Fruit fly (Drosophila melanogaster): Measurements from ENCODE around the gene obst-E.

obst-E gene

DNA sequence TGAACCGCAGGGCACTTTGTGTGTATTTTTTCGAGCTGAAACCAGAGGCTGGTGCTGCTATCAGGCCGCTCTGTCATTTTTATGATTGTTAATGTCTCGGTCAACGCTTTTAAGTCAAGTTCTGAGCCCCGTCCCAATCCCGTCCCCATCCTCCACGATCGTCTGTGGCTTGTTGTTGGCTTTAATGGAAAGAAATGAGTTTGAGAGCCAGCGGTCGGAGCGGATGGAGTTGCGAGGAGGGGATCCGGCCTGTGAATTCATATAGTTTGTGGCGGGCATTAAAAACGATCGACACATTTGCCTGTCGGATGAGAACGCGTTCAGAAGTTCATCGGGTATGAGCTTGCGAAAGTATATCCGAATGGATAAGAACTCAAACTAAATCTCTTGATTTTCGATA, 20.1 kb downstream of the obst-E start, which contains the start of gene CG11029:
Gene CG11029 (plus strand): TSS at position 301 of the 400 bp plus-strand sequence.
- TF ChIP-seq CG17806 (tag; optimal IDR thresholded peaks at IDR 0.05) (no peak), EcR (GFP tag; optimal IDR thresholded peaks at IDR 0.05) (peak; percentile 84), CG8301 (tag; optimal IDR thresholded peaks at IDR 0.05) (no peak), CG13204 (GFP tag; optimal IDR thresholded peaks at IDR 0.05) (peak; percentile 43), gl (tag; optimal IDR thresholded peaks at IDR 0.05) (no peak), CG14655 (GFP tag; optimal IDR thresholded peaks at IDR 0.05) (no peak), CG10348 (GFP tag; IDR thresholded peaks at IDR 0.05) (no peak), CG9948 (tag; optimal IDR thresholded peaks at IDR 0.05) (no peak), Pif1A (GFP tag; optimal IDR thresholded peaks at IDR 0.05) (no peak), Snoo (tag; optimal IDR thresholded peaks at IDR 0.05) (no peak), CG12605 (GFP tag; IDR thresholded peaks at IDR 0.05) (no peak), CG8159 (tag; optimal IDR thresholded peaks at IDR 0.05) (no peak), fd96Ca (GFP tag; IDR thresholded peaks at IDR 0.05) (no peak), D1 (tag; optimal IDR thresholded peaks at IDR 0.05) (no peak), Pif1B (GFP tag; optimal IDR thresholded peaks at IDR 0.05) (no peak)

DNA sequence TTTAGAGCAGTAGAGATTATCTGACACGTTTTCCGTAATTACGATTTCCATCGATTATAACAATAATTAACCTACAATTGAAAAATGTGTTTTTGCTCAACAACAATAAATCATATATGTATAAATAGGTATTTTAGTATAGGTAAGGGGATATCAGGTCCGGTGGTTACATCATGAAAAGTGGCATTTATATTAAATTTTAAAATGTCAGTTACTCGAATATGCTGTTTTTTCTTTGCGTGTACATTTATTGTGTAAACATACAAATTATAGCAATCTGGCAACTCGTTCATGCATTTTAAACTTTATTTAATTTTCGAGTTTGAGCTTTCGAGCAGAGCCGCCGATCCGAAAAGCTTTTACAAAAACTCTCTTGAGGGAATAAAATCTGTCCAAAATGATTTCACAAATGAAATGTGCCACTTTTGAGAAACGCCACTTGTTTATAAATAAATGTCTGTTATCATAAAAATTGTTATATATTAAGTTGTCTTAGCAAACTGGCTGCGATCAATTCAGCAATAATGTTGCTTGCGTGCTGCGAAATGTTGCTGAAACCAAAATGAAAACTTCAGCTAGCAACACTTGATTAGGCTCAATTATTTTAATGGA, 22.3 kb downstream of the obst-E start:
- TF ChIP-seq CG32121 (GFP tag; IDR thresholded peaks at IDR 0.05) (peak; percentile 60), Pif1A (GFP tag; optimal IDR thresholded peaks at IDR 0.05) (peak; percentile 26), Snoo (tag; optimal IDR thresholded peaks at IDR 0.05) (peak; percentile 22), CG17806 (tag; optimal IDR thresholded peaks at IDR 0.05) (peak; percentile 13), EcR (GFP tag; optimal IDR thresholded peaks at IDR 0.05) (no peak), D1 (tag; optimal IDR thresholded peaks at IDR 0.05) (no peak), fd96Ca (GFP tag; IDR thresholded peaks at IDR 0.05) (no peak), CG8159 (tag; optimal IDR thresholded peaks at IDR 0.05) (peak; percentile 42), CG14655 (GFP tag; optimal IDR thresholded peaks at IDR 0.05) (no peak), CG10348 (GFP tag; IDR thresholded peaks at IDR 0.05) (no peak), rn (GFP tag; IDR thresholded peaks at IDR 0.05) (0 out of 2 replicates have a peak, but pooled peaks have one; percentile 13), gl (tag; optimal IDR thresholded peaks at IDR 0.05) (no peak), Ets98B (GFP tag; IDR thresholded peaks at IDR 0.05) (peak; percentile 40; the same call in 1 of the 2 replicates), CG8301 (tag; optimal IDR thresholded peaks at IDR 0.05) (no peak), CG15710 (tag; optimal IDR thresholded peaks at IDR 0.05) (peak; percentile 29), CG13204 (GFP tag; optimal IDR thresholded peaks at IDR 0.05) (no peak), CG4496 (GFP tag; IDR thresholded peaks at IDR 0.05) (peak; percentile 62; the same call in 2 of the 3 replicates), CG34367 (tag; optimal IDR thresholded peaks at IDR 0.05) (no peak), CG9948 (tag; optimal IDR thresholded peaks at IDR 0.05) (no peak), CG12605 (GFP tag; IDR thresholded peaks at IDR 0.05) (no peak)

dm6 chr2L:5742437-5742836, 23.5 kb downstream of the obst-E start:
- no peak for TF ChIP-seq CG4496 (GFP tag; IDR thresholded peaks at IDR 0.05)
- no peak for TF ChIP-seq rn (GFP tag; IDR thresholded peaks at IDR 0.05)
- TF ChIP-seq Snoo (tag; optimal IDR thresholded peaks at IDR 0.05): no peak
- no peak for TF ChIP-seq CG9948 (tag; optimal IDR thresholded peaks at IDR 0.05)
- no peak for TF ChIP-seq CG8301 (tag; optimal IDR thresholded peaks at IDR 0.05)
- TF ChIP-seq CG17806 (tag; optimal IDR thresholded peaks at IDR 0.05): no peak
- TF ChIP-seq CG32121 (GFP tag; IDR thresholded peaks at IDR 0.05): no peak
- TF ChIP-seq CG12605 (GFP tag; IDR thresholded peaks at IDR 0.05): no peak
- no peak for TF ChIP-seq CG14655 (GFP tag; optimal IDR thresholded peaks at IDR 0.05)
- no peak for TF ChIP-seq D1 (tag; optimal IDR thresholded peaks at IDR 0.05)
- no peak for TF ChIP-seq CG8159 (tag; optimal IDR thresholded peaks at IDR 0.05)
- TF ChIP-seq CG10348 (GFP tag; IDR thresholded peaks at IDR 0.05): no peak
- TF ChIP-seq CG15710 (tag; optimal IDR thresholded peaks at IDR 0.05): no peak
- no peak for TF ChIP-seq gl (tag; optimal IDR thresholded peaks at IDR 0.05)
- TF ChIP-seq Pif1A (GFP tag; optimal IDR thresholded peaks at IDR 0.05): no peak
- TF ChIP-seq CG13204 (GFP tag; optimal IDR thresholded peaks at IDR 0.05): no peak
- TF ChIP-seq fd96Ca (GFP tag; IDR thresholded peaks at IDR 0.05): no peak
- no peak for TF ChIP-seq Pif1B (GFP tag; optimal IDR thresholded peaks at IDR 0.05)
- TF ChIP-seq CG34367 (tag; optimal IDR thresholded peaks at IDR 0.05): no peak

DNA sequence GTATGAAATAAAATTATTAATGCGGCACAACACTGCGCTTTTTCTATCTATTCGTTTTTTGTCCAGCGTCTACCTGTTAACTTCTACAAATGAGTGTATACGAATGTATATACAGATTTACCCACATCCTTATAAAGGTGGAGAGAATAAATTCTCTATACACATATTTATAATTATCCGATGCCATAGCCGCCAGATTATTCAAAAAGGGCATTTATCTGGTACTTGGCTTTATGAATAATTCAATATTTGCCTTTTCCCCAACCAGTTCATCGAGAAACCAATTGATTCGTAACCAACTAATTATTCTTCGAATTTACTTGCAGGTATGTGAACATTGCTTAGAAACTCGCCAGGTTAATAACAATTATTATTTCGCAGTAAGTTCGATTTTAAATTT, 24.8 kb downstream of the obst-E start, which contains the start of gene CG11147:
Gene CG11147 (minus strand): TSS at position 101 of the 400 bp plus-strand sequence.
- no peak for TF ChIP-seq gl (tag; optimal IDR thresholded peaks at IDR 0.05)

dm6 chr2L:5740740-5741139, 25.2 kb downstream of the obst-E start:
- TF ChIP-seq Pif1B (GFP tag; optimal IDR thresholded peaks at IDR 0.05) (no peak), CG8159 (tag; optimal IDR thresholded peaks at IDR 0.05) (no peak), Ets98B (GFP tag; IDR thresholded peaks at IDR 0.05) (peak; percentile 32; the same call in 1 of the 2 replicates), fd96Ca (GFP tag; IDR thresholded peaks at IDR 0.05) (peak; percentile 41; the same call in 1 of the 3 replicates), CG12605 (GFP tag; IDR thresholded peaks at IDR 0.05) (peak; percentile 14; the same call in 1 of the 2 replicates), Pif1A (GFP tag; optimal IDR thresholded peaks at IDR 0.05) (no peak), CG14655 (GFP tag; optimal IDR thresholded peaks at IDR 0.05) (no peak), EcR (GFP tag; optimal IDR thresholded peaks at IDR 0.05) (no peak), CG13204 (GFP tag; optimal IDR thresholded peaks at IDR 0.05) (peak; percentile 62), D1 (tag; optimal IDR thresholded peaks at IDR 0.05) (no peak), CG17806 (tag; optimal IDR thresholded peaks at IDR 0.05) (no peak), rn (GFP tag; IDR thresholded peaks at IDR 0.05) (no peak), CG10348 (GFP tag; IDR thresholded peaks at IDR 0.05) (no peak), CG34367 (tag; optimal IDR thresholded peaks at IDR 0.05) (no peak), CG32121 (GFP tag; IDR thresholded peaks at IDR 0.05) (peak; percentile 24; the same call in 1 of the 2 replicates), gl (tag; optimal IDR thresholded peaks at IDR 0.05) (no peak), CG9948 (tag; optimal IDR thresholded peaks at IDR 0.05) (no peak), CG8301 (tag; optimal IDR thresholded peaks at IDR 0.05) (no peak), Snoo (tag; optimal IDR thresholded peaks at IDR 0.05) (no peak), CG4496 (GFP tag; IDR thresholded peaks at IDR 0.05) (peak; percentile 76; the same call in 2 of the 3 replicates), CG15710 (tag; optimal IDR thresholded peaks at IDR 0.05) (no peak)
